Fruit fly (Drosophila melanogaster): Measurements from ENCODE around the gene HP1D3csd.

DNA sequence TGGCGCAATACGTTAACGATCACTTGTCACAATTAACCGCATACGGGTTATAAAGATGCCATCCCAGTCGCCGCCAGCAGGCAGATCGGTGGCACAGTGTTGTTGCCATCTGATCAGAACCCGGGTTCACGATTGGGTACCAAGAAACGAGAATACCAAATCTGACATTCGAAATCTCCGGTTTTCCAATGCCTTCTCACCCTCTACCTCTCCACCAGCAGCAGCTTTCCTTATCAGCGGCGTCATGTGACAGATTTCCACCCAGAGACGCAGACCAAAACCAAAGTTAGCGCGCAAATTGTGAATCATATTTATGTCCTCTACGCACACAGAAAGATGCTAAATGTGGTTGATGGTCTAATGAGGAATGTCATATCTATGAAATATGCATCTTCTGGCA is 48.6 kb downstream of the HP1D3csd start:
- no peak for TF ChIP-seq psq (GFP tag; optimal IDR thresholded peaks at IDR 0.05)
- no peak for TF ChIP-seq sage (GFP tag; optimal IDR thresholded peaks at IDR 0.05)
- no peak for TF ChIP-seq OdsH (GFP tag; optimal IDR thresholded peaks at IDR 0.05)

Data from whole organism, wandering third instar larva.